Worm (Caenorhabditis elegans) whole organism, L4 larva: ENCODE results near the gene wdfy-3.

Experiments
- aha-1 ChIP-seq: fragments of 150-350 bp; peaks from one replicate; lab custom pipeline; 2014; ENCODE audit warnings: missing biosample characterization, missing genetic modification characterization
- dmd-9 ChIP-seq: fragments of 200-800 bp; sonication (Bioruptor generic); IDR thresholded peaks from 2 replicates; pipeline ENCODE4 v1.3.6; 2022; ENCODE audit warnings: missing genetic modification reagents, missing genetic modification characterization, missing compliant biosample characterization
- fos-1 ChIP-seq: fragments of 150-350 bp; optimal IDR thresholded peaks from 2 replicates; lab custom pipeline; 2014; ENCODE audit warnings: missing biosample characterization, missing genetic modification characterization
- lin-13 ChIP-seq: fragments of 150-350 bp; optimal IDR thresholded peaks from 2 replicates; lab custom pipeline; 2014; ENCODE audit warnings: missing biosample characterization, missing genetic modification reagents, missing genetic modification characterization
- mes-2 ChIP-seq: sonication (generic microtip); optimal IDR thresholded peaks from 2 replicates; lab custom pipeline; 2016; ENCODE audit warnings: missing genotype, mild to moderate bottlenecking, missing genetic modification characterization, missing compliant biosample characterization; ENCODE audit not compliant: poor library complexity, severe bottlenecking
- nhr-237 ChIP-seq: sonication (generic microtip); optimal IDR thresholded peaks from 2 replicates; lab custom pipeline; 2017; ENCODE audit warnings: missing biosample characterization, missing genetic modification characterization
- pha-4 ChIP-seq, 2 experiments: fragments of 150-350 bp in 1 of 2; fragments of 200-800 bp in 1 of 2; sonication (Bioruptor generic) in 1 of 2; IDR thresholded peaks in 1 of 2; optimal IDR thresholded peaks in 1 of 2; 2 replicates each; pipeline versions ENCODE4 v1.3.6 to Lab custom; 2014 to 2022; ENCODE audit warnings: missing genetic modification characterization in 2 of 2, missing genetic modification reagents in 2 of 2, missing biosample characterization in 1 of 2, missing compliant biosample characterization in 1 of 2
- sdz-12 ChIP-seq: fragments of 200-800 bp; sonication (Bioruptor generic); optimal IDR thresholded peaks from 2 replicates; lab custom pipeline; 2018; ENCODE audit warnings: mild to moderate bottlenecking, missing genetic modification characterization, missing compliant biosample characterization

DNA sequence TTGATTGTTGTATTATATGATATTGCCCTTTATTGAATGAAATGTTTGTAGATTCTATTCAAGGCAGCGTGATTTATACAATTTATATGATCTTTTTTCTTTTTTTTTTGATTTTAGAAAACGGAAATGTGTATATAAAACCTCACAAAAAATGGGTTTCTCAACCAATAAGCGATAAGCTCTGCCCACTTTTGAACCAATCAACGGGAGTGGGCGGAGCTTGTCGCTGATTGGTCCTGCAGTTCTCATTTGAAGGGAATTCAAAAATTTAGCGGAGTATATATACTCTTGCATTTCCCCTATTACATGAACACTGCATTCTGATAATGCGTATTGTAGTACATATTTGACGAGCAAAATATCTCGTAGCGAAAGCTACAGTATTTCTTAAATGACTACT is 2.6 kb upstream of the wdfy-3 start:
- TF ChIP-seq aha-1 (tag; lab: Kevin White, UChicago) (no peak), nhr-237 (tag; lab: Kevin White, UChicago) (no peak), pha-4 (GFP tag; IDR thresholded peaks at IDR 0.05; lab: Robert Waterston, UW) (no peak), pha-4 (tag; optimal IDR thresholded peaks at IDR 0.05; lab: Kevin White, UChicago) (no peak), mes-2 (tag; lab: Kevin White, UChicago) (no peak), sdz-12 (GFP tag; lab: Kevin White, UChicago) (no peak), dmd-9 (GFP tag; lab: Robert Waterston, UW) (no peak), fos-1 (tag; lab: Kevin White, UChicago) (no peak), lin-13 (no peak)
